Fruit fly (Drosophila melanogaster) whole organism, prepupa: Measurements from ENCODE around the gene CG31904.

Source experiments
- CG10631 ChIP-seq: fragments of 200-800 bp; sonication (Bioruptor generic); optimal IDR thresholded peaks from 2 replicates; lab custom pipeline; 2016; ENCODE audit warnings: missing biosample characterization, missing genetic modification characterization
- CG11902 ChIP-seq: fragments of 200-800 bp; sonication (Bioruptor generic); optimal IDR thresholded peaks from 3 replicates; lab custom pipeline; 2016; ENCODE audit warnings: missing biosample characterization, missing genetic modification characterization
- CG1621 ChIP-seq: fragments of 200-800 bp; sonication (Bioruptor generic); optimal IDR thresholded peaks from 3 replicates; lab custom pipeline; 2018; ENCODE audit warnings: missing biosample characterization, mild to moderate bottlenecking, missing genetic modification characterization
- CG16779 ChIP-seq: fragments of 200-800 bp; sonication (Bioruptor generic); optimal IDR thresholded peaks from 3 replicates; lab custom pipeline; 2017; ENCODE audit warnings: missing biosample characterization, mild to moderate bottlenecking, missing genetic modification characterization
- CG32006 ChIP-seq: fragments of 200-800 bp; sonication (Bioruptor generic); optimal IDR thresholded peaks from 3 replicates; lab custom pipeline; 2017; ENCODE audit warnings: missing biosample characterization, mild to moderate bottlenecking, missing genetic modification characterization
- Hr4 ChIP-seq: fragments of 200-800 bp; sonication (Bioruptor generic); optimal IDR thresholded peaks from 3 replicates; lab custom pipeline; 2016; ENCODE audit warnings: missing biosample characterization, missing genetic modification characterization
- dac ChIP-seq: fragments of 200-800 bp; sonication (Bioruptor generic); optimal IDR thresholded peaks from 2 replicates; lab custom pipeline; 2017; ENCODE audit warnings: missing biosample characterization, mild to moderate bottlenecking, missing genetic modification characterization
- ss ChIP-seq, 2 experiments: fragments of 200-800 bp; sonication (Bioruptor generic); optimal IDR thresholded peaks; 2 replicates in 1 of 2; 3 replicates in 1 of 2; lab custom pipeline; 2017 to 2018; ENCODE audit warnings: mild to moderate bottlenecking in 2 of 2, missing biosample characterization in 2 of 2, missing genetic modification characterization in 2 of 2, moderate library complexity in 1 of 2

dm6 chr2L:7741437-7741836 is 2.8 kb upstream of the CG31904 start, which contains the start of gene Acp1:
- no peak for TF ChIP-seq Hr4 (GFP tag; lab: Kevin White, UChicago)
- TF ChIP-seq CG11902 (GFP tag; lab: Kevin White, UChicago): no peak
- TF ChIP-seq CG32006: no peak
- TF ChIP-seq ss (GFP tag; optimal IDR thresholded peaks at IDR 0.05; lab: Kevin White, UChicago): no peak
- TF ChIP-seq dac (GFP tag; lab: Kevin White, UChicago): no peak
- no peak for TF ChIP-seq CG1621 (tag; lab: Kevin White, UChicago)
- no peak for TF ChIP-seq CG16779 (tag; lab: Kevin White, UChicago)
- TF ChIP-seq CG10631: no peak
